Fruit fly (Drosophila melanogaster): ENCODE results near the gene IPIP.
A peak's percentile ranks its signal among the peaks of the same experiment; 100 is the strongest.

- TF ChIP-seq jim (GFP tag; optimal IDR thresholded peaks at IDR 0.05) (no peak), h (GFP tag; optimal IDR thresholded peaks at IDR 0.05) (peak; percentile 36), GATAd (GFP tag; optimal IDR thresholded peaks at IDR 0.05) (no peak), Myc (optimal IDR thresholded peaks at IDR 0.05) (no peak), fru (GFP tag; optimal IDR thresholded peaks at IDR 0.05) (peak; percentile 23), Dfd (GFP tag; optimal IDR thresholded peaks at IDR 0.05) (no peak)
Measured at dm6 chr2L:5999247-5999646, 48.6 kb upstream of the IPIP start, which contains the start of gene Kdm5.
